Worm (Caenorhabditis elegans) whole organism, L3 larva: Measurements from ENCODE around the gene clec-250.

Source experiments
- R02D3.7 ChIP-seq: fragments of 150-350 bp; optimal IDR thresholded peaks from 2 replicates; lab custom pipeline; 2014; ENCODE audit warnings: missing biosample characterization, missing genetic modification characterization
- ZK546.5 ChIP-seq: sonication (generic microtip); optimal IDR thresholded peaks from 2 replicates; lab custom pipeline; 2017; ENCODE audit warnings: missing biosample characterization, missing genetic modification characterization
- aly-2 ChIP-seq: fragments of 150-350 bp; optimal IDR thresholded peaks from 2 replicates; lab custom pipeline; 2014; ENCODE audit warnings: missing biosample characterization, missing genetic modification characterization
- ama-1 ChIP-seq: fragments of 150-350 bp; optimal IDR thresholded peaks from 2 replicates; lab custom pipeline; 2018
- ceh-16 ChIP-seq: sonication (generic microtip); optimal IDR thresholded peaks from 2 replicates; lab custom pipeline; 2017; ENCODE audit warnings: missing biosample characterization, missing genetic modification characterization
- daf-12 ChIP-seq: fragments of 150-350 bp; optimal IDR thresholded peaks from 2 replicates; lab custom pipeline; 2014; ENCODE audit warnings: missing biosample characterization, missing genetic modification reagents, missing genetic modification characterization
- egl-27 ChIP-seq: sonication (generic microtip); optimal IDR thresholded peaks from 4 replicates; lab custom pipeline; 2017; ENCODE audit warnings: missing biosample characterization, missing genetic modification reagents, missing genetic modification characterization
- egl-5 ChIP-seq: fragments of 150-350 bp; optimal IDR thresholded peaks from 2 replicates; lab custom pipeline; 2017; ENCODE audit warnings: missing biosample characterization, missing genetic modification reagents, missing genetic modification characterization, inconsistent platforms
- elt-1 ChIP-seq: fragments of 150-350 bp; optimal IDR thresholded peaks from 2 replicates; lab custom pipeline; 2014; ENCODE audit warnings: missing biosample characterization, missing genetic modification characterization
- elt-2 ChIP-seq: sonication (generic microtip); optimal IDR thresholded peaks from 2 replicates; lab custom pipeline; 2016; ENCODE audit warnings: missing genetic modification reagents, mild to moderate bottlenecking, missing genetic modification characterization, missing compliant biosample characterization
- elt-3 ChIP-seq, 3 experiments: fragments of 150-350 bp in 1 of 3; sonication (generic microtip) in 2 of 3; optimal IDR thresholded peaks; 2 replicates in 2 of 3; 4 replicates in 1 of 3; lab custom pipeline; 2014 to 2017; ENCODE audit warnings: missing biosample characterization in 3 of 3, missing genetic modification characterization in 3 of 3
- eor-1 ChIP-seq, 2 experiments: fragments of 150-350 bp; optimal IDR thresholded peaks; 2 replicates each; lab custom pipeline; 2014 to 2018; ENCODE audit warnings: missing biosample characterization in 2 of 2, missing genetic modification characterization in 2 of 2
- fkh-10 ChIP-seq: sonication (generic microtip); optimal IDR thresholded peaks from 2 replicates; lab custom pipeline; 2017; ENCODE audit warnings: missing biosample characterization, missing genetic modification reagents, missing genetic modification characterization
- fkh-2 ChIP-seq: fragments of 150-350 bp; optimal IDR thresholded peaks from 2 replicates; lab custom pipeline; 2014; ENCODE audit warnings: missing biosample characterization, missing genetic modification reagents, missing genetic modification characterization
- fos-1 ChIP-seq: fragments of 150-350 bp; optimal IDR thresholded peaks from 2 replicates; lab custom pipeline; 2014; ENCODE audit warnings: missing biosample characterization, missing genetic modification characterization
- hmg-11 ChIP-seq: sonication (generic microtip); optimal IDR thresholded peaks from 2 replicates; lab custom pipeline; 2016; ENCODE audit warnings: missing genetic modification characterization, missing compliant biosample characterization
- jun-1 ChIP-seq: fragments of 150-350 bp; optimal IDR thresholded peaks from 2 replicates; lab custom pipeline; 2014; ENCODE audit warnings: missing biosample characterization, missing genetic modification reagents, missing genetic modification characterization
- lin-39 ChIP-seq: fragments of 150-350 bp; optimal IDR thresholded peaks from 2 replicates; lab custom pipeline; 2018; ENCODE audit warnings: missing biosample characterization, missing genetic modification reagents, missing genetic modification characterization
- lsy-12 ChIP-seq: sonication (generic microtip); optimal IDR thresholded peaks from 2 replicates; lab custom pipeline; 2016; ENCODE audit warnings: mild to moderate bottlenecking, missing genetic modification characterization, missing compliant biosample characterization
- mdl-1 ChIP-seq: fragments of 150-350 bp; optimal IDR thresholded peaks from 2 replicates; lab custom pipeline; 2014; ENCODE audit warnings: missing biosample characterization, missing genetic modification characterization
- nhr-11 ChIP-seq: fragments of 150-350 bp; optimal IDR thresholded peaks from 2 replicates; lab custom pipeline; 2014; ENCODE audit warnings: missing biosample characterization, missing genetic modification characterization
- nhr-12 ChIP-seq: fragments of 150-350 bp; optimal IDR thresholded peaks from 2 replicates; lab custom pipeline; 2014; ENCODE audit warnings: missing biosample characterization, missing genetic modification characterization
- nhr-23 ChIP-seq: fragments of 150-350 bp; optimal IDR thresholded peaks from 2 replicates; lab custom pipeline; 2014; ENCODE audit warnings: missing biosample characterization, missing genetic modification reagents, missing genetic modification characterization
- nhr-25 ChIP-seq: sonication (generic microtip); optimal IDR thresholded peaks from 2 replicates; lab custom pipeline; 2017; ENCODE audit warnings: missing biosample characterization, missing genetic modification characterization
- nhr-43 ChIP-seq: sonication (generic microtip); optimal IDR thresholded peaks from 2 replicates; lab custom pipeline; 2016; ENCODE audit warnings: mild to moderate bottlenecking, missing genetic modification characterization, missing compliant biosample characterization; ENCODE audit not compliant: poor library complexity, severe bottlenecking
- nhr-67 ChIP-seq: fragments of 150-350 bp; optimal IDR thresholded peaks from 2 replicates; lab custom pipeline; 2014; ENCODE audit warnings: missing biosample characterization, missing genetic modification characterization
- nhr-76 ChIP-seq: fragments of 150-350 bp; sonication (generic microtip); optimal IDR thresholded peaks from 5 replicates; lab custom pipeline; 2014; ENCODE audit warnings: missing biosample characterization, missing genetic modification characterization
- nhr-77 ChIP-seq: fragments of 150-350 bp; optimal IDR thresholded peaks from 2 replicates; lab custom pipeline; 2014; ENCODE audit warnings: missing biosample characterization, missing genetic modification characterization
- pqm-1 ChIP-seq: fragments of 150-350 bp; optimal IDR thresholded peaks from 2 replicates; lab custom pipeline; 2017; ENCODE audit warnings: missing biosample characterization, missing genetic modification characterization, inconsistent platforms
- sea-2 ChIP-seq: fragments of 150-350 bp; sonication (generic microtip); optimal IDR thresholded peaks from 4 replicates; lab custom pipeline; 2014; ENCODE audit warnings: missing biosample characterization, missing genetic modification reagents, missing genetic modification characterization
- snpc-4 ChIP-seq: fragments of 150-350 bp; optimal IDR thresholded peaks from 2 replicates; lab custom pipeline; 2014; ENCODE audit warnings: missing biosample characterization, missing genetic modification characterization
- tbx-2 ChIP-seq: sonication (generic microtip); optimal IDR thresholded peaks from 2 replicates; lab custom pipeline; 2016; ENCODE audit warnings: mild to moderate bottlenecking, missing genetic modification characterization, missing compliant biosample characterization
- unc-39 ChIP-seq: sonication (generic microtip); optimal IDR thresholded peaks from 4 replicates; lab custom pipeline; 2017; ENCODE audit warnings: missing biosample characterization, missing genetic modification characterization
- unc-62 ChIP-seq: fragments of 150-350 bp; sonication (generic microtip); optimal IDR thresholded peaks from 4 replicates; lab custom pipeline; 2014; ENCODE audit warnings: missing biosample characterization, missing genetic modification reagents, missing genetic modification characterization
- ztf-4 ChIP-seq: fragments of 150-350 bp; optimal IDR thresholded peaks from 2 replicates; lab custom pipeline; 2014; ENCODE audit warnings: missing biosample characterization, missing genetic modification characterization

Gene clec-250

DNA sequence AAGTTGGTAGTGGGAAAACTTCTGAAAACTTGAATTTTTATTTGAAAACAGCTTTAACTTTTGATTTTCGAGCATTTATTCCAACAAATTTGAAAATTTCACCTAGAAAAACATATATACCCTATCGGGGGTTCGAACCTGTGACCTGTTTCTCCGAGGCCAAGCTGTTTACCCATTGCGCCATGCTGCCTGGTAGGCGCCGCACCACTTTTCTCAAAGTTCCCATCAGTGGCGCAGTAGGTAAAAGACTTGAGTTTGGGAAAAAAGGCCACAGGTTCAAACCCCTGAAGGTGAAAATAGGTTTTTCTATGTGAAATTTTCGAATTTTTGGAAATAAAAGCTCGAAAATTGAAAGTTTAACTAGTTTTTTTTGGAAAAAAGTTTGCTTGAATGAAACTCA lies 38.6 kb upstream of the clec-250 start:
- TF ChIP-seq ztf-4 (tag; lab: Kevin White, UChicago) (no peak), sea-2 (no peak), ZK546.5 (no peak)
- TF ChIP-seq, all 47 proteins: peak for 0

DNA sequence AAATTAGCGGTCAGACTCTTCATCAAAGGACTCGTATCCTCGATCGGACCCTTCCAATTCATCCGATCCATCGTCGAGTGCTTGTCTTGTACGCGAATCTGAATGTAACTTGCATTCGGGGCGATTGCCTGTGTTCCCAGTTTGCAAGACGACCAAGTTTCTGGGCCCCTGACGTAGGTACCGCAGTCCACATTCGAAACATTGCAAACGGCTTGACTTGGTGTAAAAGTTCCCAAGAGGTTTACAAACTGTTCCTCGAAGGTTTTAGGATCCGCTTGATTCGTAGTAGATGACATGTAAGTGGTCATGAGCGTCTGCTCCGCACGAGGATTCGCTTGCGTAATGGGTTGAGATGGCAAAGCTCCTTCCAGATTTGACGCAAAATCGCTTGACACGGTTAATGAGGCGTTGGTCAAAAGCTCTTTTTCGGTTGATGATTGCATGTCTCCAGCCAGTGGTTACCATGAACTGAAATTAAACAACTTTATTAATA lies 34.3 kb upstream of the clec-250 start, which contains the start of gene Y17D7B.4:
Gene Y17D7B.4, minus strand, starts transcription at position 443 of the 493 bp plus-strand sequence.
- TF ChIP-seq aly-2 (no peak), pqm-1 (tag; lab: Kevin White, UChicago) (peak; percentile 18)

DNA sequence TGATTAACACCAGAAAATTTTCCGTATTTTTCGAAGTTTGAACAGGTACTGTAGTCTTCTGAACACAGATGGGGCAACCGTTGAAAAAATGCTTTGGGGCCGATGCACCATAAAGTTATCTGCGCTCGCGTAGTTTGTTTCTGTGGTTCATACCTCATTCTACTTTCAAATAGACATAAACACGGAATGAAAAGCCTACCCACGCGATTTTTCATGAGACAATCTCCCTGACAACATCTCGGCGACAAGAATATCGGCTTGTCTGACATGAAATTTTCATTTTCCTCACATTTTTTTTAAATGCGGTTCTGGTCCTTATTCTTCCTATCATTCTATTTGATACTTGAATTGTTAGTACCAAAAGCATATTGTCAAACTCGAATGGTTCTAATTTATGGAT lies 30.8 kb upstream of the clec-250 start, which contains the start of gene clec-257:
Gene clec-257, plus strand, starts transcription at position 301 of the 400 bp plus-strand sequence.
- TF ChIP-seq R02D3.7 (tag; lab: Kevin White, UChicago) (no peak), snpc-4 (tag; lab: Kevin White, UChicago) (no peak), elt-1 (tag; lab: Kevin White, UChicago) (no peak), aly-2 (no peak), ceh-16 (tag; lab: Kevin White, UChicago) (no peak), nhr-67 (tag; lab: Kevin White, UChicago) (no peak), mdl-1 (tag; lab: Kevin White, UChicago) (no peak), nhr-11 (no peak), nhr-25 (tag; lab: Kevin White, UChicago) (no peak), elt-3 (tag; optimal IDR thresholded peaks at IDR 0.05; lab: Kevin White, UChicago) (no peak), nhr-77 (no peak), fos-1 (tag; lab: Kevin White, UChicago) (no peak), nhr-76 (no peak), fkh-2 (tag; lab: Kevin White, UChicago) (no peak), nhr-43 (no peak), jun-1 (tag; lab: Kevin White, UChicago) (no peak), lsy-12 (tag; lab: Kevin White, UChicago) (no peak)

DNA sequence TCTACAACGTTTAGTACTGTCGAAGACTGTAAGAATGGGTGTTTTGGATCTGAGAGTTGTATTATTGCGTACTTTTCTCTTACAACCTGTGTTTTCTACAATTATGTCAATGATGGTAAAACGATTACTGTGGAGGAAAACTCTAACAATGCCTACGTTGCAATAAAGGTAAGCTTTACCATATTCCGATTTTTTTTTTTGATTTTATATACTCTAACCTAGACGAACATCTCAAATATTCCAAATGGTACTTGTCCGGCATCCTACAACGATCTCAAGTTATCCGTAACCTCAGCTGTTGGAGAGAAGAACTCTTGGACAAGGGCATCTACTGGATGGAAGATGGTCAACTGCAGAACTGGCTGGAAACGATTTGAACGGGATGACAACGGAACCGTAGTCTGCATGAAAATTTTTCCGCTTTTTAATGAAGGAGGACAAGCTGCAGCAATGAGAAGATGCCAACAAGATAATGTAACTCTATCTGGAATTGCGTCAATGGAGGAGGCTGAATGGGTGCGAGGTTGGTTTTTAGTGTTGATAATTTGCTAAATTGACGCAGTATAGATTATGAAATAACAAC lies 29.9 kb upstream of the clec-250 start:
- TF ChIP-seq nhr-76, result no peak
- TF ChIP-seq lin-39 (tag; lab: Kevin White, UChicago), result no peak
- no peak for TF ChIP-seq nhr-43
- TF ChIP-seq unc-62 (GFP tag; lab: Kevin White, UChicago), result no peak
- TF ChIP-seq ama-1 (lab: Kevin White, UChicago), result no peak
- TF ChIP-seq nhr-23, result no peak
- no peak for TF ChIP-seq eor-1 (tag; optimal IDR thresholded peaks at IDR 0.05; lab: Kevin White, UChicago)
- no peak for TF ChIP-seq mdl-1 (tag; lab: Kevin White, UChicago)
- TF ChIP-seq ZK546.5, result no peak

DNA sequence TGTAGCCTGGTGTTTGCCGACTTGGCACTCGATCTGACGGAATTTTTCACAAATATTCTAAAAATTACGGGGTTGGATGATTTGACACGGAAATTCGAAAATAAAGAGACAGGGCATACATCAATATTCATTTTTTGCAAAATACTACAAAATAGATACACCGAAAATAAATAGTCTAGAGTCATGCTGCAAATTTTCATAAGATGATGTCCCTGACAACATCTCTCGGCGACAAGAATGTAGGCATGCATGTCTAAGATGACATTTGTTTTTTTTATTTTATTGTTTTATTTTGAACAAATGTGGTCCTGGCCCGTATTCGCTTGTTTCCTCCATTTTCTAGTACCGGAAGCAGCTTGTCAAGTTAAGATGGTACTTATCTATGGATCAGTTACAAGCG lies 29.4 kb upstream of the clec-250 start, which contains the start of gene clec-256:
Gene clec-256, plus strand, starts transcription at position 301 of the 400 bp plus-strand sequence.
- no peak for TF ChIP-seq fkh-10 (GFP tag; lab: Kevin White, UChicago)
- TF ChIP-seq lin-39 (tag; lab: Kevin White, UChicago), result no peak
- no peak for TF ChIP-seq jun-1 (tag; lab: Kevin White, UChicago)
- no peak for TF ChIP-seq nhr-25 (tag; lab: Kevin White, UChicago)
- TF ChIP-seq unc-39, result no peak

DNA sequence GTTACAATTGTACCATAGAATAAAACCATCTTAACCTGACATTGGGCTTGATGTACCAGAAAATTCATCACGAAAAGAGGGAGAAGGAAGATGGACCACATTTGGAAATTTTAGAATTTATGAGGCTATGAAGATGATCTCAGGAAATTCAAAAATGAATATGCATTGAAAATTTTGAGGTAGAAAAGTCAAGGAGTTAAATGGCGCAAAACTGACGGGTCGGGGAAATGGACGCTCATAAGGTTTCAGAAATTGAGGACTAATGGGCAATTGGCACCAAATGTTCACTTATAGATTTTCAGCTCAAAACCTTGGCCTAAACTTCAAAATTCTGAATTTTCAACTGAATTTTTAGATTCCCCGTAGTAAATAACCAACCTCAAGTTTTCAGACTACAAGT lies 28.6 kb upstream of the clec-250 start, which contains the start of gene clec-255:
Gene clec-255, minus strand, starts transcription at position 101 of the 400 bp plus-strand sequence.
- TF ChIP-seq elt-2 (tag; lab: Kevin White, UChicago), result no peak
- TF ChIP-seq tbx-2 (tag; lab: Kevin White, UChicago), result no peak
- TF ChIP-seq ztf-4 (tag; lab: Kevin White, UChicago), result no peak
- TF ChIP-seq hmg-11 (tag; lab: Kevin White, UChicago), result no peak
- no peak for TF ChIP-seq eor-1 (tag; optimal IDR thresholded peaks at IDR 0.05; lab: Kevin White, UChicago)
- TF ChIP-seq nhr-11, result no peak
- no peak for TF ChIP-seq elt-1 (tag; lab: Kevin White, UChicago)
- TF ChIP-seq ama-1 (lab: Kevin White, UChicago), result no peak
- TF ChIP-seq nhr-25 (tag; lab: Kevin White, UChicago), result no peak
- TF ChIP-seq nhr-12 (tag; lab: Kevin White, UChicago), result no peak
- no peak for TF ChIP-seq daf-12 (tag; lab: Kevin White, UChicago)
- TF ChIP-seq jun-1 (tag; lab: Kevin White, UChicago), result no peak
- TF ChIP-seq egl-5 (tag; lab: Kevin White, UChicago), result no peak
- no peak for TF ChIP-seq unc-39
- TF ChIP-seq egl-27 (tag; lab: Kevin White, UChicago), result no peak
